Fruit fly (Drosophila melanogaster) whole organism, pupa: ENCODE data around the gene CG10949.

ENCODE experiments used
- CG10348 ChIP-seq: fragments of 200-800 bp; sonication (Bioruptor generic); IDR thresholded peaks from 2 replicates; pipeline ENCODE4 v1.3.6; 2022; ENCODE audit warnings: missing biosample characterization, missing genetic modification characterization
- CG12605 ChIP-seq: fragments of 200-800 bp; sonication (Bioruptor generic); IDR thresholded peaks from 2 replicates; pipeline ENCODE4 v1.3.6; 2022; ENCODE audit warnings: missing biosample characterization, missing genetic modification characterization
- CG13204 ChIP-seq: fragments of 200-800 bp; sonication (Bioruptor generic); optimal IDR thresholded peaks from 2 replicates; lab custom pipeline; 2018; ENCODE audit warnings: missing biosample characterization, mild to moderate bottlenecking, missing genetic modification characterization, moderate library complexity
- CG14655 ChIP-seq: fragments of 200-800 bp; sonication (Bioruptor generic); optimal IDR thresholded peaks from 3 replicates; lab custom pipeline; 2017; ENCODE audit warnings: mild to moderate bottlenecking, missing biosample characterization, missing genetic modification reagents, missing genetic modification characterization
- CG15710 ChIP-seq: fragments of 200-800 bp; sonication (Bioruptor generic); optimal IDR thresholded peaks from 2 replicates; lab custom pipeline; 2018; ENCODE audit warnings: missing biosample characterization, mild to moderate bottlenecking, missing genetic modification characterization, moderate library complexity
- CG17806 ChIP-seq: fragments of 200-800 bp; sonication (Bioruptor generic); optimal IDR thresholded peaks from 2 replicates; lab custom pipeline; 2018; ENCODE audit warnings: missing biosample characterization, mild to moderate bottlenecking, missing genetic modification characterization, moderate library complexity
- CG32121 ChIP-seq: fragments of 200-800 bp; sonication (Bioruptor generic); IDR thresholded peaks from 2 replicates; pipeline ENCODE4 v1.3.6; 2022; ENCODE audit warnings: missing biosample characterization, missing genetic modification characterization
- CG34367 ChIP-seq: fragments of 200-800 bp; sonication (Bioruptor generic); optimal IDR thresholded peaks from 2 replicates; lab custom pipeline; 2018; ENCODE audit warnings: missing biosample characterization, mild to moderate bottlenecking, missing genetic modification characterization
- CG4496 ChIP-seq: fragments of 200-800 bp; sonication (Bioruptor generic); IDR thresholded peaks from 3 replicates; pipeline ENCODE4 v1.3.6; 2022; ENCODE audit warnings: missing biosample characterization, missing genetic modification characterization
- CG8159 ChIP-seq: fragments of 200-800 bp; sonication (Bioruptor generic); optimal IDR thresholded peaks from 3 replicates; lab custom pipeline; 2018; ENCODE audit warnings: missing biosample characterization, mild to moderate bottlenecking, missing genetic modification characterization, moderate library complexity
- CG8301 ChIP-seq: fragments of 200-800 bp; sonication (Bioruptor generic); optimal IDR thresholded peaks from 2 replicates; lab custom pipeline; 2018; ENCODE audit warnings: missing biosample characterization, mild to moderate bottlenecking, missing genetic modification characterization
- CG9948 ChIP-seq: fragments of 200-800 bp; sonication (Bioruptor generic); optimal IDR thresholded peaks from 2 replicates; lab custom pipeline; 2018; ENCODE audit warnings: missing biosample characterization, mild to moderate bottlenecking, missing genetic modification characterization, moderate library complexity
- D1 ChIP-seq: fragments of 200-800 bp; sonication (Bioruptor generic); optimal IDR thresholded peaks from 2 replicates; lab custom pipeline; 2018; ENCODE audit warnings: missing biosample characterization, mild to moderate bottlenecking, missing genetic modification characterization, moderate library complexity
- EcR ChIP-seq: fragments of 200-800 bp; sonication (Bioruptor generic); optimal IDR thresholded peaks from 3 replicates; lab custom pipeline; 2019; ENCODE audit warnings: missing biosample characterization, missing genetic modification characterization, mild to moderate bottlenecking, moderate library complexity, missing genetic modification reagents
- Ets98B ChIP-seq: fragments of 200-800 bp; sonication (Bioruptor generic); IDR thresholded peaks from 2 replicates; pipeline ENCODE4 v1.3.6; 2022; ENCODE audit warnings: missing biosample characterization, missing genetic modification characterization
- Pif1A ChIP-seq: fragments of 200-800 bp; sonication (Bioruptor generic); optimal IDR thresholded peaks from 3 replicates; lab custom pipeline; 2016; ENCODE audit warnings: missing biosample characterization, missing genetic modification characterization
- Pif1B ChIP-seq: fragments of 200-800 bp; sonication (Bioruptor generic); optimal IDR thresholded peaks from 3 replicates; lab custom pipeline; 2016; ENCODE audit warnings: missing biosample characterization, missing genetic modification characterization
- Snoo ChIP-seq: fragments of 200-800 bp; sonication (Bioruptor generic); optimal IDR thresholded peaks from 3 replicates; lab custom pipeline; 2017; ENCODE audit warnings: missing biosample characterization, mild to moderate bottlenecking, missing genetic modification characterization, inconsistent platforms
- fd96Ca ChIP-seq: fragments of 200-800 bp; sonication (Bioruptor generic); IDR thresholded peaks from 3 replicates; pipeline ENCODE4 v1.3.6; 2022; ENCODE audit warnings: missing biosample characterization, missing genetic modification characterization
- gl ChIP-seq: fragments of 200-800 bp; sonication (Bioruptor generic); optimal IDR thresholded peaks from 2 replicates; lab custom pipeline; 2018; ENCODE audit warnings: missing biosample characterization, mild to moderate bottlenecking, missing genetic modification characterization
- rn ChIP-seq: fragments of 200-800 bp; sonication (Bioruptor generic); IDR thresholded peaks from 2 replicates; pipeline ENCODE4 v1.3.6; 2022; ENCODE audit warnings: missing biosample characterization, missing genetic modification characterization

Gene CG10949

DNA sequence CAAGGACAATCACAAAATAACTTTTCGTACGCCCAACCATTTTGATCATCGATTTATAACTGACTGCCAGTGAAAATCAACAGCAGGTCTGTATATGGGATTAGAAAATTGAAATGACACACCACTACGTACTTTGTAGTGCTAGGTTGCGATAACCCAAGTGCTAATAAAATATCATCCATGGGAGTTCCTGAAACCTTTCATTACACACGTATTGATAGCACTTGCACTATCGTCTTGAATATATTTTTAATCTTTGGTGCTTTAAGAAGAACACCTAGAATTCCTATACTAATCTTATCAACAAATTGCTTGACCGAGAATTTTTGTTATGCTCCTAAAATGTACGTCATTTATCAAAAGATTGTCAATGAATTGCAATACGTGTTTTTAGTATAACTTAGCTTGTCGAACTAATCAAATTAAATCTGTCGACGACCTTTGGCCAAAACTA lies 42.6 kb downstream of the CG10949 start, which contains the start of gene Ugt37A1:
Gene Ugt37A1 (minus strand): TSS at position 51 of the 454 bp plus-strand sequence.
- TF ChIP-seq CG4496 (no peak), CG12605 (GFP tag; lab: Robert Waterston, UW) (no peak), D1 (tag; lab: Kevin White, UChicago) (no peak), CG32121 (GFP tag; lab: Robert Waterston, UW) (no peak), EcR (GFP tag; lab: Kevin White, UChicago) (no peak), Snoo (tag; lab: Kevin White, UChicago) (no peak), CG13204 (no peak), rn (no peak), CG14655 (GFP tag; lab: Kevin White, UChicago) (no peak), Ets98B (no peak), Pif1B (GFP tag; lab: Kevin White, UChicago) (no peak), CG17806 (tag; lab: Kevin White, UChicago) (no peak), CG8301 (no peak)

DNA sequence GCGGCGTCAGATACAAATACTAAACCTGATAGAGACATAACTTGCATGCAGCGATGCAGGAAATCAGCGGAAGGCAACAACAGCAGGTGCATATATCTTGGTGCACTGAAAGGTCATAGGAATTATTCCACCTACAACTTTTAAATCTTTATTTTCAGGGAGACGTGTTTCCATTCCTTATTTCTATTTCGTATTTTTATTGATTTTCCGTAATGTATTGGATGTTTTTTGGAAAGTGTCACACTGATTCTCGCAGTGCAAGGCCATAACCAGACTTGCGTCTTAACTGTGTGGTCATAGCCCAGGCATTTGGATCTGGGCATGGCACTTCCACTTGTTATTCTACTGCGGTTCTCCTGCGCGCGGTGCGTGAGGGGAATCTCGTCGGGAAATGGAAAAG lies 45.3 kb downstream of the CG10949 start:
- TF ChIP-seq CG8159 (tag; lab: Kevin White, UChicago) (peak; percentile 69), CG14655 (GFP tag; lab: Kevin White, UChicago) (peak; percentile 96), CG9948 (tag; lab: Kevin White, UChicago) (peak; percentile 78), rn (peak; percentile 69), CG32121 (GFP tag; lab: Robert Waterston, UW) (peak; percentile 69; the same call in 1 of the 2 replicates), CG4496 (peak; percentile 90), Pif1A (peak; percentile 84), Ets98B (peak; percentile 86), CG34367 (tag; lab: Kevin White, UChicago) (peak; percentile 58), D1 (tag; lab: Kevin White, UChicago) (peak; percentile 27), Snoo (tag; lab: Kevin White, UChicago) (no peak), EcR (GFP tag; lab: Kevin White, UChicago) (no peak), CG8301 (peak; percentile 94), Pif1B (GFP tag; lab: Kevin White, UChicago) (peak; percentile 71), CG17806 (tag; lab: Kevin White, UChicago) (peak; percentile 77), CG10348 (GFP tag; lab: Robert Waterston, UW) (no peak), gl (peak; percentile 41), CG12605 (GFP tag; lab: Robert Waterston, UW) (peak; percentile 84), CG13204 (no peak), CG15710 (tag; lab: Kevin White, UChicago) (peak; percentile 28), fd96Ca (GFP tag; lab: Robert Waterston, UW) (peak; percentile 89)
- TF ChIP-seq, all 21 proteins: peak for 17

DNA sequence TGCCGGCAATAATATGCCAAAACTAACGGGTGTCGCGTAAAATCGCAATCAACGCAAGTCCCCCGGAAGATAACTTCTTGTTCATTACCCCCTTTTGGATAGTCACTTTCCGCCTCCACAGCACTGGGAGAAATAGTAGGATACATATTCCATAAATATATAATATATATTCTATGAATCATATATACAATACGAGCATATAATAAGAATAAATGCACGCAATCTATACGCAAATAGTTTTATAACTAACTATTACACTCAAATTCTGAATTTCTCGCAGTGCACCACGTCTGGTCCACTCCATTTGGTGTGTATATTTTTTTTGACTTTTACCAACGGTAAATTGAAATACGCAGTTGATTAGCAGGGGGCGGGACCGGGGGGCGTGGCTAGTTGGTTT lies 46.6 kb downstream of the CG10949 start:
- TF ChIP-seq Ets98B (peak; percentile 28; the same call in 1 of the 2 replicates), D1 (tag; lab: Kevin White, UChicago) (no peak), Snoo (tag; lab: Kevin White, UChicago) (no peak), CG12605 (GFP tag; lab: Robert Waterston, UW) (no peak), gl (no peak), EcR (GFP tag; lab: Kevin White, UChicago) (no peak), CG13204 (no peak), CG15710 (tag; lab: Kevin White, UChicago) (no peak), CG8301 (peak; percentile 79), Pif1B (GFP tag; lab: Kevin White, UChicago) (no peak), CG34367 (tag; lab: Kevin White, UChicago) (no peak), CG32121 (GFP tag; lab: Robert Waterston, UW) (no peak), CG8159 (tag; lab: Kevin White, UChicago) (peak; percentile 23), CG17806 (tag; lab: Kevin White, UChicago) (peak; percentile 27), fd96Ca (GFP tag; lab: Robert Waterston, UW) (no peak), CG10348 (GFP tag; lab: Robert Waterston, UW) (no peak), Pif1A (peak; percentile 15), CG9948 (tag; lab: Kevin White, UChicago) (peak; percentile 25), rn (no peak), CG4496 (peak; percentile 63; the same call in 2 of the 3 replicates), CG14655 (GFP tag; lab: Kevin White, UChicago) (peak; percentile 74)
